Worm (Caenorhabditis elegans): ENCODE data around the gene srab-2.

DNA sequence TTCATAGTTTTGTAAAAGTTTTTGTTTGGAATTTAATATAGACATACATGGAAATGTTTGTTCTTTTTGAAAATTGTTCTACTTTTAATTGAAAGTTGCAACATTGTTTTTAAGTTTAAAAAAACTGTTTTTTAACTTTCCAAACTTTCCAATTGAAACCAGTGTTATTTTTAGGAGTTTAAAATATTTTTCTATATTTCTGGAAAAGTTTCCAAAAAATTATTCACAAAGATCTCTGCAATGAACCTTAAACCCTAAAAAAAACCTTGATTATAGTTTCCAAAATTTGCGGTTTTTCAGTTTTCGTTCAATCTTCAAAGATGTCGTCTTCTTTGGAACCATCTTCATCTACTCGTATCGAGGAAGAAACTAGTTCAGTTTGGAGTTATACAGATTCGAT lies 27.6 kb upstream of the srab-2 start, which contains the start of gene F14F9.4:
- no peak for TF ChIP-seq lsy-2 (tag; optimal IDR thresholded peaks at IDR 0.05)
- TF ChIP-seq nhr-237 (tag; optimal IDR thresholded peaks at IDR 0.05), result no peak
- no peak for TF ChIP-seq elt-2 (tag; optimal IDR thresholded peaks at IDR 0.05)
- TF ChIP-seq elt-3 (tag; optimal IDR thresholded peaks at IDR 0.05), result no peak
- TF ChIP-seq ama-1 (optimal IDR thresholded peaks at IDR 0.05), result no peak
- no peak for TF ChIP-seq ztf-11 (tag; optimal IDR thresholded peaks at IDR 0.05)
- no peak for TF ChIP-seq efl-1 (optimal IDR thresholded peaks at IDR 0.05)
- TF ChIP-seq efl-1 (GFP tag; optimal IDR thresholded peaks at IDR 0.05 in 1 of 2), result no peak
- TF ChIP-seq pag-3 (tag; optimal IDR thresholded peaks at IDR 0.05; ENCODE audit: borderline replicate concordance, insufficient read depth), result no peak
